Worm (Caenorhabditis elegans): ENCODE results near the gene damt-1.

damt-1 gene

ce11 chrII:5717831-5718230, 2.1 kb upstream of the damt-1 start, which contains the start of gene zipt-3:
TSS of gene zipt-3 (plus strand) at chrII:5718131.
- TF ChIP-seq ceh-82 (tag; optimal IDR thresholded peaks at IDR 0.05) (no peak), ztf-4 (tag; optimal IDR thresholded peaks at IDR 0.05) (no peak), swsn-7 (tag; optimal IDR thresholded peaks at IDR 0.05) (no peak), elt-2 (tag; optimal IDR thresholded peaks at IDR 0.05) (no peak), efl-3 (GFP tag; optimal IDR thresholded peaks at IDR 0.05) (no peak), lin-39 (tag; optimal IDR thresholded peaks at IDR 0.05) (no peak), pag-3 (tag; optimal IDR thresholded peaks at IDR 0.05; ENCODE audit: borderline replicate concordance, insufficient read depth) (no peak), rnt-1 (tag; optimal IDR thresholded peaks at IDR 0.05) (no peak), nhr-11 (tag; optimal IDR thresholded peaks at IDR 0.05) (no peak), fkh-4 (tag; optimal IDR thresholded peaks at IDR 0.05; ENCODE audit: borderline replicate concordance) (no peak), snpc-4 (tag; optimal IDR thresholded peaks at IDR 0.05) (no peak)

- no peak for TF ChIP-seq mdl-1 (tag; optimal IDR thresholded peaks at IDR 0.05)
- peak; percentile 60 for TF ChIP-seq egl-13 (tag; optimal IDR thresholded peaks at IDR 0.05)
- peak in 2 of 3 experiments; percentile 35 to 86 for TF ChIP-seq ceh-82 (tag; optimal IDR thresholded peaks at IDR 0.05)
- no peak for TF ChIP-seq alr-1 (tag; optimal IDR thresholded peaks at IDR 0.05; ENCODE audit: borderline replicate concordance)
- no peak for TF ChIP-seq unc-98 (GFP tag; IDR thresholded peaks at IDR 0.05)
- TF ChIP-seq dsc-1 (tag; optimal IDR thresholded peaks at IDR 0.05), result peak; percentile 0
- peak; percentile 70 for TF ChIP-seq zag-1 (tag; optimal IDR thresholded peaks at IDR 0.05)
- peak; percentile 46 for TF ChIP-seq mep-1 (tag; optimal IDR thresholded peaks at IDR 0.05)
- TF ChIP-seq mab-9 (GFP tag; IDR thresholded peaks at IDR 0.05), result 0 out of 2 replicates have a peak, but pooled peaks have one; percentile 25
- TF ChIP-seq ceh-88 (GFP tag; IDR thresholded peaks at IDR 0.05), result no peak
- TF ChIP-seq lin-14 (GFP tag; optimal IDR thresholded peaks at IDR 0.05), result peak; percentile 93
- no peak for TF ChIP-seq pax-3 (tag; optimal IDR thresholded peaks at IDR 0.05)
- TF ChIP-seq C16A3.4 (tag; optimal IDR thresholded peaks at IDR 0.05), result peak; percentile 42
- TF ChIP-seq lin-35 (GFP tag; optimal IDR thresholded peaks at IDR 0.05), result peak in 1 of 2 experiments; percentile 67
- peak; percentile 6 for TF ChIP-seq F16B12.6 (tag; optimal IDR thresholded peaks at IDR 0.05)
- no peak for TF ChIP-seq lir-3 (tag; optimal IDR thresholded peaks at IDR 0.05; ENCODE audit: poor library complexity)
- peak; percentile 36 for TF ChIP-seq tbx-2 (tag; optimal IDR thresholded peaks at IDR 0.05)
- peak in 1 of 2 experiments; percentile 71 for TF ChIP-seq lsy-2 (tag; optimal IDR thresholded peaks at IDR 0.05)
- TF ChIP-seq irx-1 (tag; optimal IDR thresholded peaks at IDR 0.05), result peak; percentile 5
- TF ChIP-seq snu-23 (GFP tag; optimal IDR thresholded peaks at IDR 0.05), result peak; percentile 61
- TF ChIP-seq skn-1 (tag; optimal IDR thresholded peaks at IDR 0.05), result peak; percentile 33
- TF ChIP-seq nhr-47 (tag; optimal IDR thresholded peaks at IDR 0.05), result peak; percentile 51
- no peak for TF ChIP-seq tlp-1 (tag; optimal IDR thresholded peaks at IDR 0.05)
- TF ChIP-seq nhr-20 (tag; optimal IDR thresholded peaks at IDR 0.05), result no peak
- TF ChIP-seq fos-1 (tag; optimal IDR thresholded peaks at IDR 0.05), result peak; percentile 64
- peak; percentile 1 for TF ChIP-seq nhr-77 (tag; optimal IDR thresholded peaks at IDR 0.05)
- TF ChIP-seq unc-86 (tag; optimal IDR thresholded peaks at IDR 0.05), result peak; percentile 67
- TF ChIP-seq nhr-71 (tag; optimal IDR thresholded peaks at IDR 0.05), result peak; percentile 48
- TF ChIP-seq lin-13 (GFP tag; optimal IDR thresholded peaks at IDR 0.05), result peak; percentile 49
- peak; percentile 15 for TF ChIP-seq lin-15B (tag; optimal IDR thresholded peaks at IDR 0.05)
- TF ChIP-seq fkh-10 (GFP tag; optimal IDR thresholded peaks at IDR 0.05), result peak; percentile 85
- TF ChIP-seq nhr-11 (tag; optimal IDR thresholded peaks at IDR 0.05), result no peak
- no peak for TF ChIP-seq C04F5.9 (tag; optimal IDR thresholded peaks at IDR 0.05)
- peak in 1 of 3 experiments; percentile 39 for TF ChIP-seq dpl-1 (GFP tag; optimal IDR thresholded peaks at IDR 0.05)
- TF ChIP-seq xbp-1 (tag; optimal IDR thresholded peaks at IDR 0.05), result peak; percentile 29
- peak; percentile 95 for TF ChIP-seq fkh-8 (tag; optimal IDR thresholded peaks at IDR 0.05)
- TF ChIP-seq efl-1 (optimal IDR thresholded peaks at IDR 0.05), result peak; percentile 15 to 37
- TF ChIP-seq efl-1 (GFP tag; optimal IDR thresholded peaks at IDR 0.05 in 1 of 2), result no peak
- TF ChIP-seq nhr-19 (GFP tag; conservative IDR thresholded peaks at IDR 0.05), result no peak
- peak; percentile 65 for TF ChIP-seq swsn-7 (tag; optimal IDR thresholded peaks at IDR 0.05)
- peak; percentile 58 for TF ChIP-seq isw-1 (GFP tag; IDR thresholded peaks at IDR 0.05)
- TF ChIP-seq ceh-8 (GFP tag; optimal IDR thresholded peaks at IDR 0.05), result peak; percentile 38
These were observed 5.1 kb downstream of the damt-1 start for ce11 chrII:5725094-5725493.
